Worm (Caenorhabditis elegans) whole organism, L3 larva: ENCODE measurements around the gene R05G6.4.

ENCODE experiments used
- aly-2 ChIP-seq: fragments of 150-350 bp; optimal IDR thresholded peaks from 2 replicates; lab custom pipeline; 2014; ENCODE audit warnings: missing biosample characterization, missing genetic modification characterization
- ama-1 ChIP-seq: fragments of 150-350 bp; optimal IDR thresholded peaks from 2 replicates; lab custom pipeline; 2018
- ceh-16 ChIP-seq: sonication (generic microtip); optimal IDR thresholded peaks from 2 replicates; lab custom pipeline; 2017; ENCODE audit warnings: missing biosample characterization, missing genetic modification characterization
- ceh-28 ChIP-seq: fragments of 150-350 bp; optimal IDR thresholded peaks from 2 replicates; lab custom pipeline; 2014; ENCODE audit warnings: missing biosample characterization, missing genetic modification reagents, missing genetic modification characterization
- daf-12 ChIP-seq: fragments of 150-350 bp; optimal IDR thresholded peaks from 2 replicates; lab custom pipeline; 2014; ENCODE audit warnings: missing biosample characterization, missing genetic modification reagents, missing genetic modification characterization
- egl-5 ChIP-seq: fragments of 150-350 bp; optimal IDR thresholded peaks from 2 replicates; lab custom pipeline; 2017; ENCODE audit warnings: missing biosample characterization, missing genetic modification reagents, missing genetic modification characterization, inconsistent platforms
- elt-2 ChIP-seq: sonication (generic microtip); optimal IDR thresholded peaks from 2 replicates; lab custom pipeline; 2016; ENCODE audit warnings: missing genetic modification reagents, mild to moderate bottlenecking, missing genetic modification characterization, missing compliant biosample characterization
- eor-1 ChIP-seq, 2 experiments: fragments of 150-350 bp; optimal IDR thresholded peaks; 2 replicates each; lab custom pipeline; 2014 to 2018; ENCODE audit warnings: missing biosample characterization in 2 of 2, missing genetic modification characterization in 2 of 2
- fkh-10 ChIP-seq: sonication (generic microtip); optimal IDR thresholded peaks from 2 replicates; lab custom pipeline; 2017; ENCODE audit warnings: missing biosample characterization, missing genetic modification reagents, missing genetic modification characterization
- fos-1 ChIP-seq: fragments of 150-350 bp; optimal IDR thresholded peaks from 2 replicates; lab custom pipeline; 2014; ENCODE audit warnings: missing biosample characterization, missing genetic modification characterization
- hmg-11 ChIP-seq: sonication (generic microtip); optimal IDR thresholded peaks from 2 replicates; lab custom pipeline; 2016; ENCODE audit warnings: missing genetic modification characterization, missing compliant biosample characterization
- jun-1 ChIP-seq: fragments of 150-350 bp; optimal IDR thresholded peaks from 2 replicates; lab custom pipeline; 2014; ENCODE audit warnings: missing biosample characterization, missing genetic modification reagents, missing genetic modification characterization
- lin-15B ChIP-seq: fragments of 150-350 bp; optimal IDR thresholded peaks from 2 replicates; lab custom pipeline; 2014; ENCODE audit warnings: missing biosample characterization, missing genetic modification characterization
- lsy-12 ChIP-seq: sonication (generic microtip); optimal IDR thresholded peaks from 2 replicates; lab custom pipeline; 2016; ENCODE audit warnings: mild to moderate bottlenecking, missing genetic modification characterization, missing compliant biosample characterization
- mdl-1 ChIP-seq: fragments of 150-350 bp; optimal IDR thresholded peaks from 2 replicates; lab custom pipeline; 2014; ENCODE audit warnings: missing biosample characterization, missing genetic modification characterization
- mml-1 ChIP-seq: fragments of 150-350 bp; sonication (generic microtip); optimal IDR thresholded peaks from 3 replicates; lab custom pipeline; 2014; ENCODE audit warnings: missing biosample characterization, missing genetic modification characterization
- nhr-11 ChIP-seq: fragments of 150-350 bp; optimal IDR thresholded peaks from 2 replicates; lab custom pipeline; 2014; ENCODE audit warnings: missing biosample characterization, missing genetic modification characterization
- nhr-12 ChIP-seq: fragments of 150-350 bp; optimal IDR thresholded peaks from 2 replicates; lab custom pipeline; 2014; ENCODE audit warnings: missing biosample characterization, missing genetic modification characterization
- nhr-23 ChIP-seq: fragments of 150-350 bp; optimal IDR thresholded peaks from 2 replicates; lab custom pipeline; 2014; ENCODE audit warnings: missing biosample characterization, missing genetic modification reagents, missing genetic modification characterization
- nhr-237 ChIP-seq: fragments of 150-350 bp; optimal IDR thresholded peaks from 2 replicates; lab custom pipeline; 2014; ENCODE audit warnings: missing biosample characterization, missing genetic modification characterization
- nhr-25 ChIP-seq: sonication (generic microtip); optimal IDR thresholded peaks from 2 replicates; lab custom pipeline; 2017; ENCODE audit warnings: missing biosample characterization, missing genetic modification characterization
- nhr-28 ChIP-seq: fragments of 150-350 bp; optimal IDR thresholded peaks from 2 replicates; lab custom pipeline; 2014; ENCODE audit warnings: missing biosample characterization, missing genetic modification characterization
- nhr-43 ChIP-seq: sonication (generic microtip); optimal IDR thresholded peaks from 2 replicates; lab custom pipeline; 2016; ENCODE audit warnings: mild to moderate bottlenecking, missing genetic modification characterization, missing compliant biosample characterization; ENCODE audit not compliant: poor library complexity, severe bottlenecking
- nhr-67 ChIP-seq: fragments of 150-350 bp; optimal IDR thresholded peaks from 2 replicates; lab custom pipeline; 2014; ENCODE audit warnings: missing biosample characterization, missing genetic modification characterization
- pha-4 ChIP-seq: fragments of 150-350 bp; optimal IDR thresholded peaks from 2 replicates; lab custom pipeline; 2014; ENCODE audit warnings: missing biosample characterization, missing genetic modification reagents, missing genetic modification characterization
- pqm-1 ChIP-seq: fragments of 150-350 bp; optimal IDR thresholded peaks from 2 replicates; lab custom pipeline; 2017; ENCODE audit warnings: missing biosample characterization, missing genetic modification characterization, inconsistent platforms
- skn-1 ChIP-seq: fragments of 150-350 bp; optimal IDR thresholded peaks from 2 replicates; lab custom pipeline; 2014; ENCODE audit warnings: missing biosample characterization, missing genetic modification characterization
- snpc-4 ChIP-seq: fragments of 150-350 bp; optimal IDR thresholded peaks from 2 replicates; lab custom pipeline; 2014; ENCODE audit warnings: missing biosample characterization, missing genetic modification characterization
- tbx-2 ChIP-seq: sonication (generic microtip); optimal IDR thresholded peaks from 2 replicates; lab custom pipeline; 2016; ENCODE audit warnings: mild to moderate bottlenecking, missing genetic modification characterization, missing compliant biosample characterization
- unc-39 ChIP-seq: sonication (generic microtip); optimal IDR thresholded peaks from 4 replicates; lab custom pipeline; 2017; ENCODE audit warnings: missing biosample characterization, missing genetic modification characterization
- zag-1 ChIP-seq: fragments of 150-350 bp; optimal IDR thresholded peaks from 2 replicates; lab custom pipeline; 2014; ENCODE audit warnings: missing biosample characterization, missing genetic modification characterization

The R05G6.4 gene

DNA sequence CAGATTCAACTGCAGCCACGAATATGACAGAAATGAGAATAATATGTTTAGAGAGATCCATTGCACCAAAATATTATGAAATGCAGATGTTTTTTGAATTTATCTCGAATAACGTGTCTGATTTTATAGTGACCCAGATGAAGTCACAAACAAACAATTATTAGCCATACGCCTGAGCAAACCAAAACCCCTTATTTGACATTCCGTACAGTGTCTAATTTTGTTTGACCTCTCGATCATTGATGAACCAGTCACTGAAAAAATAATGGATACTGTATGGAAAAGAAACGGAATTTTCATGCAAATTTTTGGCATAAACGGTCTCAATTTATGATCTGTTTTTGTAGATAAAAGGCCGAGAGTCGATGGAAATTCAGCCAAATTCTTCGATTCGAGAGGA is 3.1 kb downstream of the R05G6.4 start, which contains the start of the genes R05G6.9 and R05G6.3:
Gene R05G6.9 (minus strand): TSS at position 101 of the 400 bp plus-strand sequence.
Gene R05G6.3 (plus strand): TSS at position 386 of the 400 bp plus-strand sequence.
- no peak for TF ChIP-seq nhr-43 (tag; lab: Kevin White, UChicago)
- no peak for TF ChIP-seq nhr-23
- TF ChIP-seq lin-15B (tag; lab: Kevin White, UChicago): no peak
- no peak for TF ChIP-seq nhr-67 (tag; lab: Kevin White, UChicago)
- no peak for TF ChIP-seq nhr-12 (tag; lab: Kevin White, UChicago)
- TF ChIP-seq snpc-4 (tag; lab: Kevin White, UChicago): no peak
- no peak for TF ChIP-seq daf-12 (tag; lab: Kevin White, UChicago)
- TF ChIP-seq ceh-28 (tag; lab: Kevin White, UChicago): no peak
- TF ChIP-seq lsy-12 (tag; lab: Kevin White, UChicago): no peak
- TF ChIP-seq nhr-25 (tag; lab: Kevin White, UChicago): no peak
- TF ChIP-seq nhr-11 (tag; lab: Kevin White, UChicago): no peak
- TF ChIP-seq ceh-16 (tag; lab: Kevin White, UChicago): no peak
- TF ChIP-seq unc-39 (tag; lab: Kevin White, UChicago): no peak
- no peak for TF ChIP-seq jun-1 (tag; lab: Kevin White, UChicago)
- no peak for TF ChIP-seq ama-1 (lab: Kevin White, UChicago)
- TF ChIP-seq, all 47 proteins: peak for 0

DNA sequence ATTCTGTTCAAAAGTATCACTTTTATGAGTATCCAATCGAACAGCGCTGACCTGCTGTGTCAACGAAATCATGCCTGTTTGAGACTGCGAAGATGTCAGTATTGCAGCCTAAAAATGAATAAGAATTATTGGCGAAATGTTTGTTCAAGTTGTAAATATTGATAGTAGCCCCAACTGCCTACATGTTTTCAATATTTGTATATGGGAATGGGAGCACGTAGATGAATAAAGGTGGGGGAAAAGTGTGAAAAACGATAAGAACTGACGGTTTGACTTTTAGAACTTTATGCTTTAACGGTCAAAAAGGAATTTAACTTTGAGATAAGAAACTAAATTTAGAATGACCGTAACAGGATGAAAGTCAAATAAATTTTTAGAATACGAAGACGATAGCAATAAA is 7.2 kb downstream of the R05G6.4 start:
- TF ChIP-seq zag-1 (tag; lab: Kevin White, UChicago): no peak
- TF ChIP-seq pqm-1 (tag; lab: Kevin White, UChicago): peak; percentile 73
- peak; percentile 50 for TF ChIP-seq pha-4 (tag; lab: Kevin White, UChicago)
- TF ChIP-seq elt-2 (tag; lab: Kevin White, UChicago): peak; percentile 62

DNA sequence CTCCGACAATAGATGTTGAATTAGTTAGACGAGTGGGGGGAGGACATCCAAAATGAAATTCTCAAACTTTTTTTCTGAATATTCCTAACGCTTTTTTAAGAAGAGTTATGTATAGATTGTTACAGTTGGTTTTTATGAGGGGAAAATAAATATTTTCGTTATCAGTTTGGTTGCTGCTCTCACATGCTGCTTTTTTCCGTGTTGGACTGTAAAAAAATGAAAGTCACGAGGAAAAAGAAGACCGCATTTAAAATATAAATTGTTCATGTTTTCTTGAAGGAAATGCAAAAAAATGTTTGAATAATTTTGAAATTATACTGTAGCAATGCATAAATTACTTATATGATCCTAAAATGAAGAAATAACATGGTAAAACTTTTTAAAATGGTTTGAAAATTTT is 7.8 kb downstream of the R05G6.4 start:
- TF ChIP-seq pqm-1 (tag; lab: Kevin White, UChicago) (peak; percentile 50), pha-4 (tag; lab: Kevin White, UChicago) (peak; percentile 48), elt-2 (tag; lab: Kevin White, UChicago) (peak; percentile 65), tbx-2 (tag; lab: Kevin White, UChicago) (no peak)

DNA sequence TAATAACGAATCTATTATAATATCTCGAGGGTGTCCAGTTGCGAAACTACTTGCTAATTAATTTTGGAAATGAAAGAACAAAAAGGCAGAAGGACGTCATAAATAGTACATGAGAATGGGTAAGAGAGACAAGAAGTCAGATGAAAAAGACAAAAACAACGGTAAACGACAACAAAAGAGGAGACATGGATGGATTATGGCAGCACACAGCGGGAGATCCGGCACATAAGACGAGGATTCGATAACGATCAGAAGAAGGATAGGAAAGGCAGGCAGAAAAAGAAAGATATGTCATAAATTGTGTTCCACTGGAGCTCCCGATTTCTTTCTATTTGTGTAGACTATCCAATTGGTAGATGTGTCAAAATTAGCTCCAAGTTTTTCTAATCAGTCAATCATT is 8.6 kb downstream of the R05G6.4 start:
- TF ChIP-seq fos-1 (tag; lab: Kevin White, UChicago) (no peak), nhr-12 (tag; lab: Kevin White, UChicago) (no peak), nhr-237 (no peak), zag-1 (tag; lab: Kevin White, UChicago) (no peak), aly-2 (no peak), ceh-16 (tag; lab: Kevin White, UChicago) (no peak), hmg-11 (tag; lab: Kevin White, UChicago) (no peak), nhr-25 (tag; lab: Kevin White, UChicago) (no peak), mdl-1 (tag; lab: Kevin White, UChicago) (no peak), eor-1 (tag; optimal IDR thresholded peaks at IDR 0.05; lab: Kevin White, UChicago) (no peak), fkh-10 (GFP tag; lab: Kevin White, UChicago) (no peak), skn-1 (tag; lab: Kevin White, UChicago) (no peak), mml-1 (tag; lab: Kevin White, UChicago) (no peak), unc-39 (tag; lab: Kevin White, UChicago) (no peak), nhr-67 (tag; lab: Kevin White, UChicago) (no peak), nhr-28 (tag; lab: Kevin White, UChicago) (no peak)
- TF ChIP-seq, all 47 proteins: peak for 0

DNA sequence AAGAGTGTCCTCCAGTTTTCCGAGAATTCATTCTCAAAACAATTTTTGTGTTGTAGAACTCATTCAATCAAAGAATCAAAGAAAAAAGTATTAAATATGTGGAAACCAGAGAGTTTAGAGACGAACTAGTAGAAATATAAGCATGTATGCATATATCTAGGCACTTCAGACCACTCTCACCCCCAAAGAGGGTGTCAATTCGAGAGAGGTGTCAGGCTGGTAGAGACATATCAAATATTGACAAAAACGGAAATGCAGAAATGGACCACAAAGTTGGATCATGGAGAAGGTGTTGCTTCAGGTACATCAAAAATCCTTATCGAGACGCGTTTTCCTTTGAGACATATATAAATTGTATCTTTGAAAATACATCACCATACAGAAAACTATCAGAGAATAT is 10.7 kb downstream of the R05G6.4 start:
- TF ChIP-seq pha-4 (tag; lab: Kevin White, UChicago) (peak; percentile 27), egl-5 (no peak)
